Worm (Caenorhabditis elegans) whole organism, L4 larva: ENCODE measurements around the gene W10G11.1.

Source experiments
- F26F4.8 ChIP-seq: fragments of 200-800 bp; sonication (Bioruptor generic); conservative IDR thresholded peaks from 2 replicates; pipeline ENCODE4 v1.3.6; 2022; ENCODE audit warnings: missing genetic modification characterization, missing compliant biosample characterization
- F37D6.2 ChIP-seq: sonication (generic microtip); optimal IDR thresholded peaks from 2 replicates; lab custom pipeline; 2016; ENCODE audit warnings: mild to moderate bottlenecking, missing genetic modification characterization, missing compliant biosample characterization
- F44E2.7 ChIP-seq: fragments of 200-800 bp; sonication (Bioruptor generic); IDR thresholded peaks from 2 replicates; pipeline ENCODE4 v2.1.2; 2022; ENCODE audit warnings: missing genetic modification characterization, missing compliant biosample characterization
- F49E8.2 ChIP-seq: sonication (generic microtip); optimal IDR thresholded peaks from 2 replicates; lab custom pipeline; 2016; ENCODE audit warnings: missing compliant biosample characterization, mild to moderate bottlenecking, missing genetic modification characterization, borderline replicate concordance
- Y105C5A.15 ChIP-seq: fragments of 200-800 bp; sonication (Bioruptor generic); IDR thresholded peaks from 2 replicates; pipeline ENCODE4 v1.3.6; 2022; ENCODE audit warnings: missing genetic modification characterization, missing compliant biosample characterization
- Y48G9A.11 ChIP-seq: fragments of 200-800 bp; sonication (Bioruptor generic); IDR thresholded peaks from 2 replicates; pipeline ENCODE4 v1.3.6; 2022; ENCODE audit warnings: missing genetic modification reagents, missing genetic modification characterization, missing compliant biosample characterization
- ZK546.5 ChIP-seq, 2 experiments: sonication (generic microtip); optimal IDR thresholded peaks; 2 replicates each; lab custom pipeline; 2017; ENCODE audit warnings: missing biosample characterization in 2 of 2, missing genetic modification characterization in 2 of 2
- arid-1 ChIP-seq: fragments of 200-800 bp; sonication (Bioruptor generic); conservative IDR thresholded peaks from 2 replicates; pipeline ENCODE4 v1.3.6; 2022; ENCODE audit warnings: missing genetic modification reagents, missing genetic modification characterization, missing compliant biosample characterization
- attf-4 ChIP-seq: sonication (generic microtip); optimal IDR thresholded peaks from 3 replicates; lab custom pipeline; 2017; ENCODE audit warnings: missing biosample characterization, missing genetic modification characterization
- ceh-28 ChIP-seq: fragments of 150-350 bp; optimal IDR thresholded peaks from 2 replicates; lab custom pipeline; 2014; ENCODE audit warnings: missing biosample characterization, missing genetic modification reagents, missing genetic modification characterization
- ceh-82 ChIP-seq: sonication (generic microtip); optimal IDR thresholded peaks from 2 replicates; lab custom pipeline; 2017; ENCODE audit warnings: missing biosample characterization, missing genetic modification characterization
- cey-2 ChIP-seq: sonication (generic microtip); optimal IDR thresholded peaks from 3 replicates; lab custom pipeline; 2017; ENCODE audit warnings: missing genetic modification characterization, mild to moderate bottlenecking, missing compliant biosample characterization, antibody characterized with exemption, borderline replicate concordance; ENCODE audit not compliant: insufficient read depth
- ctbp-1 ChIP-seq: fragments of 200-800 bp; sonication (Bioruptor generic); IDR thresholded peaks from 2 replicates; pipeline ENCODE4 v1.3.6; 2022; ENCODE audit warnings: missing genetic modification reagents, missing genetic modification characterization, missing compliant biosample characterization
- daf-12 ChIP-seq: fragments of 150-350 bp; optimal IDR thresholded peaks from 2 replicates; lab custom pipeline; 2014; ENCODE audit warnings: missing biosample characterization, missing genetic modification reagents, missing genetic modification characterization
- daf-16 ChIP-seq, 3 experiments: sonication (generic microtip); optimal IDR thresholded peaks; 2 replicates each; lab custom pipeline; 2016 to 2017; ENCODE audit warnings: missing genetic modification characterization in 3 of 3, missing genetic modification reagents in 3 of 3, mild to moderate bottlenecking in 2 of 3, missing compliant biosample characterization in 2 of 3, missing biosample characterization in 1 of 3, moderate library complexity in 1 of 3
- dpl-1 ChIP-seq: fragments of 150-350 bp; optimal IDR thresholded peaks from 2 replicates; lab custom pipeline; 2014; ENCODE audit warnings: missing biosample characterization, missing genetic modification reagents, missing genetic modification characterization
- duxl-1 ChIP-seq: sonication (generic microtip); optimal IDR thresholded peaks from 2 replicates; lab custom pipeline; 2016; ENCODE audit warnings: mild to moderate bottlenecking, missing genetic modification characterization, moderate library complexity, missing compliant biosample characterization; ENCODE audit not compliant: poor library complexity
- fkh-10 ChIP-seq: fragments of 150-350 bp; optimal IDR thresholded peaks from 2 replicates; lab custom pipeline; 2014; ENCODE audit warnings: missing biosample characterization, missing genetic modification reagents, missing genetic modification characterization
- hlh-11 ChIP-seq: fragments of 200-800 bp; sonication (Bioruptor generic); optimal IDR thresholded peaks from 2 replicates; lab custom pipeline; 2018; ENCODE audit warnings: mild to moderate bottlenecking, missing genetic modification characterization, missing compliant biosample characterization
- hmg-1.1 ChIP-seq: fragments of 200-800 bp; sonication (Bioruptor generic); IDR thresholded peaks from 2 replicates; pipeline ENCODE4 v1.3.6; 2022; ENCODE audit warnings: missing genetic modification reagents, missing genetic modification characterization, missing compliant biosample characterization
- jun-1 ChIP-seq: fragments of 150-350 bp; optimal IDR thresholded peaks from 2 replicates; lab custom pipeline; 2014; ENCODE audit warnings: missing biosample characterization, missing genetic modification reagents, missing genetic modification characterization
- lin-1 ChIP-seq: fragments of 200-800 bp; sonication (Bioruptor generic); IDR thresholded peaks from 2 replicates; pipeline ENCODE4 v1.3.6; 2022; ENCODE audit warnings: missing genetic modification reagents, missing genetic modification characterization, missing compliant biosample characterization
- lin-13 ChIP-seq: fragments of 150-350 bp; optimal IDR thresholded peaks from 2 replicates; lab custom pipeline; 2014; ENCODE audit warnings: missing biosample characterization, missing genetic modification reagents, missing genetic modification characterization
- lin-15B ChIP-seq: fragments of 150-350 bp; sonication (generic microtip); optimal IDR thresholded peaks from 3 replicates; lab custom pipeline; 2014; ENCODE audit warnings: missing biosample characterization, missing genetic modification characterization
- lin-38 ChIP-seq: fragments of 200-800 bp; sonication (Bioruptor generic); IDR thresholded peaks from 2 replicates; pipeline ENCODE4 v1.3.6; 2022; ENCODE audit warnings: missing genetic modification reagents, missing genetic modification characterization, missing compliant biosample characterization
- lir-3 ChIP-seq: sonication (generic microtip); optimal IDR thresholded peaks from 2 replicates; lab custom pipeline; 2016; ENCODE audit warnings: mild to moderate bottlenecking, missing genetic modification characterization, missing compliant biosample characterization
- madf-5 ChIP-seq, 2 experiments: fragments of 200-800 bp; sonication (Bioruptor generic); IDR thresholded peaks; 2 replicates each; pipeline ENCODE4 v1.3.6; 2022; ENCODE audit warnings: missing compliant biosample characterization in 2 of 2, missing genetic modification characterization in 2 of 2
- madf-9 ChIP-seq: fragments of 200-800 bp; sonication (Bioruptor generic); conservative IDR thresholded peaks from 2 replicates; pipeline ENCODE4 v1.3.6; 2022; ENCODE audit warnings: missing genetic modification reagents, missing genetic modification characterization, missing compliant biosample characterization
- mdl-1 ChIP-seq, 2 experiments: fragments of 150-350 bp in 1 of 2; sonication (generic microtip) in 1 of 2; optimal IDR thresholded peaks; 2 replicates each; lab custom pipeline; 2014 to 2017; ENCODE audit warnings: missing biosample characterization in 2 of 2, missing genetic modification characterization in 2 of 2
- mdt-29 ChIP-seq: fragments of 200-800 bp; sonication (Bioruptor generic); IDR thresholded peaks from 2 replicates; pipeline ENCODE4 v1.3.6; 2022; ENCODE audit warnings: missing genetic modification reagents, missing genetic modification characterization, missing compliant biosample characterization
- mes-2 ChIP-seq: sonication (generic microtip); optimal IDR thresholded peaks from 2 replicates; lab custom pipeline; 2016; ENCODE audit warnings: missing genotype, mild to moderate bottlenecking, missing genetic modification characterization, missing compliant biosample characterization; ENCODE audit not compliant: poor library complexity, severe bottlenecking
- mxl-2 ChIP-seq: fragments of 200-800 bp; sonication (Bioruptor generic); conservative IDR thresholded peaks from 2 replicates; pipeline ENCODE4 v1.3.6; 2022; ENCODE audit warnings: missing genetic modification reagents, missing genetic modification characterization, missing compliant biosample characterization
- nhr-10 ChIP-seq: fragments of 150-350 bp; optimal IDR thresholded peaks from 2 replicates; lab custom pipeline; 2014; ENCODE audit warnings: missing biosample characterization, missing genetic modification characterization
- nhr-41 ChIP-seq: fragments of 200-800 bp; sonication (Bioruptor generic); IDR thresholded peaks from 2 replicates; pipeline ENCODE4 v1.3.6; 2022; ENCODE audit warnings: missing genetic modification reagents, missing genetic modification characterization, missing compliant biosample characterization
- nhr-48 ChIP-seq: sonication (generic microtip); optimal IDR thresholded peaks from 2 replicates; lab custom pipeline; 2016; ENCODE audit warnings: mild to moderate bottlenecking, missing genetic modification characterization, missing compliant biosample characterization
- nhr-76 ChIP-seq: fragments of 150-350 bp; optimal IDR thresholded peaks from 2 replicates; lab custom pipeline; 2014; ENCODE audit warnings: missing biosample characterization, missing genetic modification characterization
- rbr-2 ChIP-seq: sonication (generic microtip); optimal IDR thresholded peaks from 2 replicates; lab custom pipeline; 2016; ENCODE audit warnings: missing genotype, missing genetic modification characterization, missing compliant biosample characterization
- set-16 ChIP-seq: fragments of 200-800 bp; sonication (Bioruptor generic); IDR thresholded peaks from 2 replicates; pipeline ENCODE4 v1.3.6; 2022; ENCODE audit warnings: missing genetic modification reagents, missing genetic modification characterization, missing compliant biosample characterization
- snpc-4 ChIP-seq: fragments of 150-350 bp; optimal IDR thresholded peaks from 2 replicates; lab custom pipeline; 2014; ENCODE audit warnings: missing biosample characterization, missing genetic modification characterization
- tag-97 ChIP-seq: fragments of 200-800 bp; sonication (Bioruptor generic); IDR thresholded peaks from 2 replicates; pipeline ENCODE4 v1.3.6; 2022; ENCODE audit warnings: missing genetic modification characterization, missing compliant biosample characterization
- tra-1 ChIP-seq: fragments of 200-800 bp; sonication (Bioruptor generic); IDR thresholded peaks from 2 replicates; pipeline ENCODE4 v1.3.6; 2022; ENCODE audit warnings: missing genetic modification reagents, missing genetic modification characterization, missing compliant biosample characterization
- unc-39 ChIP-seq: sonication (generic microtip); optimal IDR thresholded peaks from 2 replicates; lab custom pipeline; 2017; ENCODE audit warnings: missing biosample characterization, missing genetic modification characterization
- unc-62 ChIP-seq, 3 experiments: fragments of 150-350 bp in 1 of 3; sonication (generic microtip); optimal IDR thresholded peaks in 2 of 3; peaks in 1 of 3; 1 replicate in 1 of 3; 2 replicates in 2 of 3; lab custom pipeline; 2014 to 2017; ENCODE audit warnings: missing biosample characterization in 3 of 3, missing genetic modification characterization in 3 of 3, missing genetic modification reagents in 3 of 3, missing genotype in 1 of 3
- zag-1 ChIP-seq: fragments of 150-350 bp; optimal IDR thresholded peaks from 2 replicates; lab custom pipeline; 2014; ENCODE audit warnings: missing biosample characterization, missing genetic modification characterization
- ztf-7 ChIP-seq: fragments of 150-350 bp; optimal IDR thresholded peaks from 2 replicates; lab custom pipeline; 2014; ENCODE audit warnings: missing biosample characterization, missing genetic modification characterization

The W10G11.1 gene

DNA sequence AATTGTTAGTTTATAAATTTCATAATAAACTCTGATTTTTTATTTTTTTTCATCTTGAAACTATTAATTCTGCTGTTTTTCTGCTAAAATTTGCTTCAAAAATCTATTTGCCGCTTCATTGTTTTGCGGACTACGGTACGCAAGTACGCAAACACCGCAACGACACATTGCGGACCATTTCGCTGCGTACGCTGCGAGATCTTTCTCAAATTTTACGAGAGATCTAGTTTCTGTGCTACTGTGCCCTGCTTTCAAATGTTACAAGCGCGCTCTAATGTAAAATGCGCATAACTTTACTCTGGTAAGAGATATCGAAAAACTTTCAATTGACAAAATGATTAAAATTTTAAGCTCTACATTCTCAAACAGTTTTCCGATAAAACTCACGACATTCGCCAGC lies 36.9 kb downstream of the W10G11.1 start (continued):
- TF ChIP-seq lin-38 (GFP tag; lab: Robert Waterston, UW) = peak; percentile 96

DNA sequence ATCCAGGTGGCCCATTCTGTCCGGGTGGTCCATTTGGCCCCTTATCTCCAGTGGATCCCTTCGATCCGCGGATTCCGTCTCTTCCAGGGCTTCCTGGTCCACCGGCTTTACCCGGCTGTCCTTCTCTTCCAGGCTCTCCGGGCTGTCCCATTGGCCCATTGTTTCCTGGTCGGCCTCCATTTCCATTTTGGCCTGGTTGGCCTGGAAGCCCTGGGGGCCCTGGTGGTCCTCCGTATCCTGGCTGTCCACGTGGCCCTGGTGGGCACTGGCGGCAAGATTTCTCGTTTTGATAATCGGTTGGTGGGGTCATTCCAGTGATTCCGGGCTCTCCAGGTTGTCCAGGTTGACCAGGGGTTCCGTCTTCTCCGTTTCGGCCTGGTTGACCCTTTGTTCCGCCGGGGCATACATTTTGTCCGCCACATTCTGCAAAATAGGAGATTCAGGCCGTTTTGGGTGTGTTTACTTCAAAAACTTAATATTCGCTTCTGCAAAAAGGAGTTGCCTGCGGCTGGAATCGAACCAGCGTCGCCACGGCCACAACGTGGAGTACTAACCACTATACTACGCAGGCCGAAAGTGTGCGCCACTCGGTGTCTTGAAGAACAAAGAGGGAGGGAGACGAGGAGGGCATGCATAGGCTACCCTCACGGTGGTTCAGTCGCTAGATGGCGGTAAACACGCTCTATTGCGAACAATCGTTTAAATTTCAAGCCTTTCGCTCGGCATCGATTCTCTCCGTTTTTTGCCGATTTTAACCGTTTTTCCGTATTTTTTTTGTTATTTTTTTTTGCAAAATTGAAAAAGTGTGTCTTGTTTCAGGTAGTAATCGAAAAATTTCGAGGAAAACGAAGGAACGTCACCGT lies 39.3 kb downstream of the W10G11.1 start, which contains the start of gene W09G10.9:
TSS of gene W09G10.9 (plus strand) at position 813 of the 863 bp plus-strand sequence.
- TF ChIP-seq dpl-1 (GFP tag; lab: Kevin White, UChicago) (peak; percentile 28), F49E8.2 (tag; lab: Kevin White, UChicago) (no peak), madf-5 (GFP tag; IDR thresholded peaks at IDR 0.05; lab: Robert Waterston, UW) (no peak), ceh-28 (tag; lab: Kevin White, UChicago) (no peak), mdt-29 (peak; percentile 69), mxl-2 (GFP tag; lab: Robert Waterston, UW) (no peak; the same call in 1 of the 2 replicates), arid-1 (GFP tag; lab: Robert Waterston, UW) (peak; percentile 91), ZK546.5 (tag; optimal IDR thresholded peaks at IDR 0.05; lab: Kevin White, UChicago) (no peak), attf-4 (tag; lab: Kevin White, UChicago) (no peak), madf-9 (GFP tag; lab: Robert Waterston, UW) (peak; percentile 90), unc-39 (tag; lab: Kevin White, UChicago) (no peak), jun-1 (tag; lab: Kevin White, UChicago) (peak; percentile 30), hmg-1.1 (peak; percentile 96), hlh-11 (tag; lab: Kevin White, UChicago) (peak; percentile 44), nhr-10 (tag; lab: Kevin White, UChicago) (no peak), fkh-10 (GFP tag; lab: Kevin White, UChicago) (no peak), mes-2 (tag; lab: Kevin White, UChicago) (peak; percentile 85), Y105C5A.15 (GFP tag; lab: Robert Waterston, UW) (no peak), lir-3 (no peak), F37D6.2 (no peak), ceh-82 (tag; lab: Kevin White, UChicago) (no peak), snpc-4 (no peak), nhr-48 (tag; lab: Kevin White, UChicago) (no peak), ctbp-1 (GFP tag; lab: Robert Waterston, UW) (peak; percentile 75), Y48G9A.11 (GFP tag; lab: Robert Waterston, UW) (peak; percentile 84), lin-13 (GFP tag; lab: Kevin White, UChicago) (peak; percentile 80), cey-2 (tag; lab: Kevin White, UChicago) (no peak), tra-1 (GFP tag; lab: Robert Waterston, UW) (0 out of 2 replicates have a peak, but pooled peaks have one; percentile 37), nhr-41 (0 out of 2 replicates have a peak, but pooled peaks have one; percentile 11), lin-15B (tag; lab: Kevin White, UChicago) (no peak), F44E2.7 (GFP tag; lab: Robert Waterston, UW) (0 out of 2 replicates have a peak, but pooled peaks have one; percentile 37), F26F4.8 (GFP tag; lab: Robert Waterston, UW) (0 out of 2 replicates have a peak, but pooled peaks have one; percentile 23), nhr-76 (tag; lab: Kevin White, UChicago) (no peak), set-16 (GFP tag; lab: Robert Waterston, UW) (peak; percentile 92), rbr-2 (tag; lab: Kevin White, UChicago) (peak; percentile 71), duxl-1 (tag; lab: Kevin White, UChicago) (peak; percentile 90), mdl-1 (tag; optimal IDR thresholded peaks at IDR 0.05; lab: Kevin White, UChicago) (peak in 1 of 2 experiments; percentile 28), lin-1 (GFP tag; lab: Robert Waterston, UW) (peak; percentile 44), zag-1 (no peak), daf-12 (tag; lab: Kevin White, UChicago) (no peak), unc-62 (GFP tag; optimal IDR thresholded peaks at IDR 0.05 in 1 of 2; lab: Kevin White, UChicago) (peak in 1 of 2 experiments; percentile 66), unc-62 (tag; optimal IDR thresholded peaks at IDR 0.05; lab: Kevin White, UChicago) (no peak), daf-16 (GFP tag; optimal IDR thresholded peaks at IDR 0.05; lab: Kevin White, UChicago) (peak in 1 of 2 experiments; percentile 29), daf-16 (tag; optimal IDR thresholded peaks at IDR 0.05; lab: Kevin White, UChicago) (peak; percentile 54), tag-97 (GFP tag; lab: Robert Waterston, UW) (0 out of 2 replicates have a peak, but pooled peaks have one; percentile 77), ztf-7 (tag; lab: Kevin White, UChicago) (no peak)
